Fruit fly (Drosophila melanogaster): ENCODE measurements around the gene Cbp20.

DNA sequence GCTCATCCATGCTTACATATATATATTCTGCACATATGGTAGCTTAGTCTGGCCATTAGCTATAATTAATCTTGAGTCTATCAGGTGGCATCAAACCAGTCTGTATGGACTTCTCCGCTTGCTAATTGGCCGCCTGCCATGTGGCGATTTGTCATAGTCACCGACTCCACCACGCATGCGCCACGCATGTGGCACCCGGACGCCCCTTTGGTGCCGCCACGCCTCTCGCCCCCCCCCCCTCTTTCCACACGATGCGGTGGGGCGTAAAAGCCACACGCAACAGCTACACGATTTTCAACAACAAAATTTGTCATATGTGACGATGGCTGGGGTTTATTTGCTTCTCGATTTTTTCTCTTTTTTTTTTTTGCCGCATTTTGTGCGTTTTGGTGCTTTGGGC lies 10.8 kb upstream of the Cbp20 start:
- TF ChIP-seq psq (optimal IDR thresholded peaks at IDR 0.05) (no peak), Dll (optimal IDR thresholded peaks at IDR 0.05) (no peak), pan (optimal IDR thresholded peaks at IDR 0.05) (no peak), EcR (GFP tag; optimal IDR thresholded peaks at IDR 0.05) (no peak)
